Worm (Caenorhabditis elegans): ENCODE results near the gene K08F4.12.

Gene K08F4.12

ce11 chrIV:10096881-10097280, 41.0 kb upstream of the K08F4.12 start, which contains the start of gene dis-3:
Gene dis-3 (plus strand): TSS chrIV:10097202.
- TF ChIP-seq nfya-2 (GFP tag; IDR thresholded peaks at IDR 0.05): no peak
- TF ChIP-seq hlh-12 (tag; optimal IDR thresholded peaks at IDR 0.05): no peak
- TF ChIP-seq lin-40 (tag; optimal IDR thresholded peaks at IDR 0.05): no peak
- TF ChIP-seq attf-3 (GFP tag; conservative IDR thresholded peaks at IDR 0.05): peak; percentile 88
- no peak for TF ChIP-seq B0035.1 (tag; optimal IDR thresholded peaks at IDR 0.05)
- TF ChIP-seq zfh-2 (GFP tag; conservative IDR thresholded peaks at IDR 0.05): no peak
- no peak for TF ChIP-seq lin-54 (GFP tag; optimal IDR thresholded peaks at IDR 0.05)
- no peak for TF ChIP-seq efl-1 (GFP tag; optimal IDR thresholded peaks at IDR 0.05)

ce11 chrIV:10110417-10110816, 27.5 kb upstream of the K08F4.12 start, which contains the start of gene egl-38:
Gene egl-38 (minus strand): TSS chrIV:10110517.
- no peak for TF ChIP-seq aptf-3 (GFP tag; IDR thresholded peaks at IDR 0.05)
- TF ChIP-seq pha-4 (tag; optimal IDR thresholded peaks at IDR 0.05): no peak
- TF ChIP-seq ama-1 (optimal IDR thresholded peaks at IDR 0.05): no peak
- TF ChIP-seq ama-1 (GFP tag; optimal IDR thresholded peaks at IDR 0.05): no peak

- no peak for TF ChIP-seq nhr-27 (tag; optimal IDR thresholded peaks at IDR 0.05)
- TF ChIP-seq hmg-1.2 (GFP tag; IDR thresholded peaks at IDR 0.05): no peak
- no peak for TF ChIP-seq chd-7 (tag; optimal IDR thresholded peaks at IDR 0.05)
- no peak for TF ChIP-seq K12H6.12 (tag; optimal IDR thresholded peaks at IDR 0.05)
- TF ChIP-seq B0035.1 (tag; optimal IDR thresholded peaks at IDR 0.05): no peak
- no peak for TF ChIP-seq akir-1 (GFP tag; optimal IDR thresholded peaks at IDR 0.05)
- peak; percentile 82; the same call in 1 of the 2 replicates for TF ChIP-seq egrh-3 (GFP tag; IDR thresholded peaks at IDR 0.05)
- TF ChIP-seq ceh-91 (GFP tag; IDR thresholded peaks at IDR 0.05): no peak
- no peak for TF ChIP-seq cebp-1 (GFP tag; IDR thresholded peaks at IDR 0.05)
- TF ChIP-seq cebp-1 (tag; optimal IDR thresholded peaks at IDR 0.05): no peak
- TF ChIP-seq snpc-4 (GFP tag; optimal IDR thresholded peaks at IDR 0.05): no peak
- no peak for TF ChIP-seq snpc-4 (tag; optimal IDR thresholded peaks at IDR 0.05)
- TF ChIP-seq F57A8.1 (GFP tag; optimal IDR thresholded peaks at IDR 0.05): no peak
- TF ChIP-seq ztf-6 (GFP tag; IDR thresholded peaks at IDR 0.05): no peak
- peak; percentile 87 for TF ChIP-seq zfh-2 (GFP tag; conservative IDR thresholded peaks at IDR 0.05)
- TF ChIP-seq die-1 (tag; optimal IDR thresholded peaks at IDR 0.05): no peak
- TF ChIP-seq F52B5.7 (tag; optimal IDR thresholded peaks at IDR 0.05): no peak
- no peak for TF ChIP-seq attf-3 (GFP tag; conservative IDR thresholded peaks at IDR 0.05)
- TF ChIP-seq ztf-26 (tag; optimal IDR thresholded peaks at IDR 0.05): no peak
- no peak for TF ChIP-seq unc-62 (GFP tag; optimal IDR thresholded peaks at IDR 0.05)
These were observed 27.0 kb upstream of the K08F4.12 start for ce11 chrIV:10110870-10111269.

ce11 chrIV:10111441-10111840, 26.5 kb upstream of the K08F4.12 start, which contains the start of gene spch-1:
Gene spch-1 (minus strand): TSS chrIV:10111541.
- TF ChIP-seq cebp-2 (GFP tag; IDR thresholded peaks at IDR 0.05) (no peak), Y67H2A.10 (GFP tag; conservative IDR thresholded peaks at IDR 0.05) (no peak), dpff-1 (tag; optimal IDR thresholded peaks at IDR 0.05) (no peak), ztf-6 (GFP tag; IDR thresholded peaks at IDR 0.05) (no peak), athp-1 (tag; optimal IDR thresholded peaks at IDR 0.05) (no peak), Y56A3A.18 (GFP tag; IDR thresholded peaks at IDR 0.05) (no peak), tbp1 (GFP tag; optimal IDR thresholded peaks at IDR 0.05) (no peak), D2030.7 (GFP tag; IDR thresholded peaks at IDR 0.05) (no peak), T26A5.8 (tag; optimal IDR thresholded peaks at IDR 0.05) (no peak), F57C9.4 (tag; optimal IDR thresholded peaks at IDR 0.05) (no peak), ztf-25 (GFP tag; IDR thresholded peaks at IDR 0.05) (no peak)
